Fruit fly (Drosophila melanogaster) whole organism, embryonic: Measurements from ENCODE around the gene endos.

Experiments used
- Aef1 ChIP-seq: fragments of 200-800 bp; sonication (Bioruptor generic); IDR thresholded peaks from 3 replicates; pipeline ENCODE4 v1.3.6; 2022; ENCODE audit warnings: missing biosample characterization, missing genetic modification characterization
- Atf6 ChIP-seq: fragments of 200-800 bp; sonication (Bioruptor generic); IDR thresholded peaks from 2 replicates; pipeline ENCODE4 v1.3.6; 2022; ENCODE audit warnings: missing biosample characterization, missing genetic modification characterization
- Awh ChIP-seq: fragments of 200-800 bp; sonication (Bioruptor generic); IDR thresholded peaks from 2 replicates; pipeline ENCODE4, ENCODE4 v1.3.6; 2022; ENCODE audit warnings: missing biosample characterization, missing genetic modification characterization
- B-H2 ChIP-seq: fragments of 200-800 bp; sonication (Bioruptor generic); optimal IDR thresholded peaks from 2 replicates; lab custom pipeline; 2018; ENCODE audit warnings: missing biosample characterization, mild to moderate bottlenecking, missing genetic modification characterization
- BtbVII ChIP-seq: fragments of 200-800 bp; sonication (Bioruptor generic); optimal IDR thresholded peaks from 3 replicates; lab custom pipeline; 2017; ENCODE audit warnings: missing biosample characterization, mild to moderate bottlenecking, missing genetic modification characterization
- CG10147 ChIP-seq: fragments of 200-800 bp; sonication (Bioruptor generic); optimal IDR thresholded peaks from 2 replicates; lab custom pipeline; 2019; ENCODE audit warnings: missing biosample characterization, mild to moderate bottlenecking, missing genetic modification characterization, moderate library complexity
- CG10366 ChIP-seq: fragments of 200-800 bp; sonication (Bioruptor generic); IDR thresholded peaks from 2 replicates; pipeline ENCODE4 v1.3.6; 2022; ENCODE audit warnings: missing biosample characterization, missing genetic modification characterization
- CG10979 ChIP-seq: fragments of 200-800 bp; sonication (Bioruptor generic); optimal IDR thresholded peaks from 2 replicates; lab custom pipeline; 2018; ENCODE audit warnings: missing biosample characterization, mild to moderate bottlenecking, missing genetic modification characterization, moderate library complexity
- CG13296 ChIP-seq: fragments of 200-800 bp; sonication (Bioruptor generic); optimal IDR thresholded peaks from 3 replicates; lab custom pipeline; 2018; ENCODE audit warnings: missing biosample characterization, mild to moderate bottlenecking, missing genetic modification characterization
- CG15269 ChIP-seq: fragments of 200-800 bp; sonication (Bioruptor generic); optimal IDR thresholded peaks from 2 replicates; lab custom pipeline; 2018; ENCODE audit warnings: missing biosample characterization, mild to moderate bottlenecking, missing genetic modification characterization, moderate library complexity
- CG15479 ChIP-seq: fragments of 200-800 bp; sonication (Bioruptor generic); optimal IDR thresholded peaks from 3 replicates; lab custom pipeline; 2019; ENCODE audit warnings: missing biosample characterization, mild to moderate bottlenecking, missing genetic modification characterization, moderate library complexity
- CG16779 ChIP-seq: fragments of 200-800 bp; sonication (Bioruptor generic); IDR thresholded peaks from 2 replicates; pipeline ENCODE4 v1.3.6; 2022; ENCODE audit warnings: missing biosample characterization, missing genetic modification characterization
- CG17385 ChIP-seq: fragments of 200-800 bp; sonication (Bioruptor generic); optimal IDR thresholded peaks from 3 replicates; lab custom pipeline; 2018; ENCODE audit warnings: missing biosample characterization, mild to moderate bottlenecking, missing genetic modification characterization
- CG2199 ChIP-seq: fragments of 200-800 bp; sonication (Bioruptor generic); IDR thresholded peaks from 3 replicates; pipeline ENCODE4 v1.3.6; 2022; ENCODE audit warnings: missing biosample characterization, missing genetic modification characterization
- CG3163 ChIP-seq: fragments of 200-800 bp; sonication (Bioruptor generic); optimal IDR thresholded peaks from 3 replicates; lab custom pipeline; 2016; ENCODE audit warnings: missing biosample characterization, missing genetic modification characterization
- CG33557 ChIP-seq: fragments of 200-800 bp; sonication (Bioruptor generic); optimal IDR thresholded peaks from 2 replicates; lab custom pipeline; 2019; ENCODE audit warnings: missing biosample characterization, mild to moderate bottlenecking, missing genetic modification characterization, moderate library complexity
- CG5245 ChIP-seq: fragments of 200-800 bp; sonication (Bioruptor generic); optimal IDR thresholded peaks from 3 replicates; lab custom pipeline; 2016; ENCODE audit warnings: missing biosample characterization, missing genetic modification characterization
- CG7357 ChIP-seq: fragments of 200-800 bp; sonication (Bioruptor generic); IDR thresholded peaks from 3 replicates; pipeline ENCODE4 v1.3.6; 2022; ENCODE audit warnings: missing biosample characterization, missing genetic modification characterization
- CG7556 ChIP-seq: fragments of 200-800 bp; sonication (Bioruptor generic); optimal IDR thresholded peaks from 2 replicates; lab custom pipeline; 2017; ENCODE audit warnings: missing biosample characterization, mild to moderate bottlenecking, missing genetic modification characterization
- CG7745 ChIP-seq: fragments of 200-800 bp; sonication (Bioruptor generic); optimal IDR thresholded peaks from 2 replicates; lab custom pipeline; 2018; ENCODE audit warnings: missing biosample characterization, mild to moderate bottlenecking, missing genetic modification characterization, moderate library complexity
- CG7786 ChIP-seq: fragments of 200-800 bp; sonication (Bioruptor generic); optimal IDR thresholded peaks from 2 replicates; lab custom pipeline; 2016; ENCODE audit warnings: missing biosample characterization, missing genetic modification characterization
- CrebB ChIP-seq: fragments of 200-800 bp; sonication (Bioruptor generic); optimal IDR thresholded peaks from 3 replicates; lab custom pipeline; 2018; ENCODE audit warnings: missing biosample characterization, mild to moderate bottlenecking, missing genetic modification characterization
- D19A ChIP-seq: fragments of 200-800 bp; optimal IDR thresholded peaks from 3 replicates; lab custom pipeline; 2019; ENCODE audit warnings: missing biosample characterization, mild to moderate bottlenecking, missing genetic modification characterization, moderate library complexity
- Dad ChIP-seq: fragments of 200-800 bp; sonication (Bioruptor generic); optimal IDR thresholded peaks from 3 replicates; lab custom pipeline; 2016; ENCODE audit warnings: missing biosample characterization, missing genetic modification characterization
- Dek ChIP-seq: fragments of 200-800 bp; sonication (Bioruptor generic); optimal IDR thresholded peaks from 3 replicates; lab custom pipeline; 2019; ENCODE audit warnings: missing biosample characterization, mild to moderate bottlenecking, missing genetic modification characterization, moderate library complexity
- Dip2 ChIP-seq: fragments of 200-800 bp; sonication (Bioruptor generic); IDR thresholded peaks from 2 replicates; pipeline ENCODE4 v1.3.6; 2022; ENCODE audit warnings: missing biosample characterization, missing genetic modification characterization
- Dp ChIP-seq: fragments of 200-800 bp; sonication (Bioruptor generic); optimal IDR thresholded peaks from 2 replicates; lab custom pipeline; 2018; ENCODE audit warnings: missing biosample characterization, mild to moderate bottlenecking, missing genetic modification characterization, moderate library complexity
- Eip74EF ChIP-seq, 2 experiments: fragments of 200-800 bp in 1 of 2; fragments of >200 bp in 1 of 2; sonication (Bioruptor generic) in 1 of 2; optimal IDR thresholded peaks; 2 replicates each; lab custom pipeline; 2017 to 2019; ENCODE audit warnings: missing biosample characterization in 2 of 2, missing genetic modification characterization in 2 of 2, mild to moderate bottlenecking in 1 of 2, moderate library complexity in 1 of 2
- Fer3 ChIP-seq: fragments of 200-800 bp; sonication (Bioruptor generic); optimal IDR thresholded peaks from 2 replicates; lab custom pipeline; 2018; ENCODE audit warnings: missing biosample characterization, mild to moderate bottlenecking, missing genetic modification characterization, moderate library complexity
- Gsc ChIP-seq: fragments of 200-800 bp; sonication (Bioruptor generic); IDR thresholded peaks from 2 replicates; pipeline ENCODE4 v1.3.6; 2022; ENCODE audit warnings: missing biosample characterization, missing genetic modification characterization
- HHEX ChIP-seq: fragments of 200-800 bp; sonication (Bioruptor generic); optimal IDR thresholded peaks from 3 replicates; lab custom pipeline; 2017; ENCODE audit warnings: missing biosample characterization, mild to moderate bottlenecking, missing genetic modification characterization, missing genetic modification reagents
- NC2β ChIP-seq: fragments of 200-800 bp; sonication (Bioruptor generic); optimal IDR thresholded peaks from 2 replicates; lab custom pipeline; 2016; ENCODE audit warnings: missing biosample characterization, missing genetic modification characterization
- Oli ChIP-seq: fragments of 200-800 bp; sonication (Bioruptor generic); optimal IDR thresholded peaks from 2 replicates; lab custom pipeline; 2018; ENCODE audit warnings: missing biosample characterization, mild to moderate bottlenecking, missing genetic modification characterization, moderate library complexity
- Poxn ChIP-seq: fragments of 200-800 bp; sonication (Bioruptor generic); IDR thresholded peaks from 2 replicates; pipeline ENCODE4 v1.3.6; 2022; ENCODE audit warnings: missing biosample characterization, missing genetic modification characterization
- btn ChIP-seq: fragments of 200-800 bp; sonication (Bioruptor generic); optimal IDR thresholded peaks from 2 replicates; lab custom pipeline; 2016; ENCODE audit warnings: missing biosample characterization, missing genetic modification characterization
- corto ChIP-seq: fragments of 200-800 bp; sonication (Bioruptor generic); optimal IDR thresholded peaks from 2 replicates; lab custom pipeline; 2016; ENCODE audit warnings: missing biosample characterization, mild to moderate bottlenecking, missing genetic modification characterization, moderate library complexity
- fru ChIP-seq: fragments of >200 bp; optimal IDR thresholded peaks from 2 replicates; lab custom pipeline; 2017
- gro ChIP-seq: fragments of 200-800 bp; sonication (Bioruptor generic); optimal IDR thresholded peaks from 2 replicates; lab custom pipeline; 2016; ENCODE audit warnings: missing biosample characterization, missing genetic modification characterization
- hkb ChIP-seq, 2 experiments: fragments of 200-800 bp in 1 of 2; fragments of >200 bp in 1 of 2; sonication (Bioruptor generic) in 1 of 2; IDR thresholded peaks in 1 of 2; optimal IDR thresholded peaks in 1 of 2; 2 replicates each; pipeline versions ENCODE4 v1.3.6 to Lab custom; 2017 to 2022; ENCODE audit warnings: missing biosample characterization in 1 of 2, missing genetic modification characterization in 1 of 2
- inv ChIP-seq: fragments of 200-800 bp; sonication (Bioruptor generic); IDR thresholded peaks from 2 replicates; pipeline ENCODE4 v1.3.6; 2022; ENCODE audit warnings: missing biosample characterization, missing genetic modification characterization; ENCODE audit not compliant: partially characterized antibody
- jing ChIP-seq: fragments of 200-800 bp; sonication (Bioruptor generic); optimal IDR thresholded peaks from 2 replicates; lab custom pipeline; 2018; ENCODE audit warnings: missing biosample characterization, mild to moderate bottlenecking, missing genetic modification characterization
- jumu ChIP-seq: fragments of 200-800 bp; sonication (Bioruptor generic); optimal IDR thresholded peaks from 3 replicates; lab custom pipeline; 2016; ENCODE audit warnings: missing biosample characterization, missing genetic modification characterization
- kni ChIP-seq: fragments of 200-800 bp; sonication (Bioruptor generic); optimal IDR thresholded peaks from 3 replicates; lab custom pipeline; 2017; ENCODE audit warnings: mild to moderate bottlenecking, missing biosample characterization, missing genetic modification reagents, missing genetic modification characterization
- odd ChIP-seq: fragments of 200-800 bp; sonication (Bioruptor generic); optimal IDR thresholded peaks from 2 replicates; lab custom pipeline; 2017; ENCODE audit warnings: missing biosample characterization, mild to moderate bottlenecking, missing genetic modification characterization
- pb ChIP-seq: fragments of 200-800 bp; sonication (Bioruptor generic); optimal IDR thresholded peaks from 3 replicates; lab custom pipeline; 2016; ENCODE audit warnings: missing biosample characterization, missing genetic modification characterization
- psq ChIP-seq: fragments of 200-800 bp; sonication (Bioruptor generic); optimal IDR thresholded peaks from 2 replicates; lab custom pipeline; 2017; ENCODE audit warnings: missing biosample characterization, missing genetic modification characterization
- pzg ChIP-seq: fragments of 200-800 bp; sonication (Bioruptor generic); optimal IDR thresholded peaks from 3 replicates; lab custom pipeline; 2018; ENCODE audit warnings: missing biosample characterization, mild to moderate bottlenecking, missing genetic modification characterization, moderate library complexity
- rib ChIP-seq: fragments of 200-800 bp; sonication (Bioruptor generic); IDR thresholded peaks from 2 replicates; pipeline ENCODE4 v1.3.6; 2022; ENCODE audit warnings: missing biosample characterization, missing genetic modification characterization
- sim ChIP-seq: fragments of 200-800 bp; sonication (Bioruptor generic); IDR thresholded peaks from 2 replicates; pipeline ENCODE4 v1.3.6; 2022; ENCODE audit warnings: missing biosample characterization, missing genetic modification characterization
- tll ChIP-seq, 2 experiments: fragments of 200-800 bp in 1 of 2; fragments of >200 bp in 1 of 2; sonication (Bioruptor generic) in 1 of 2; optimal IDR thresholded peaks; 2 replicates each; lab custom pipeline; 2017 to 2019; ENCODE audit warnings: missing biosample characterization in 2 of 2, missing genetic modification characterization in 2 of 2, mild to moderate bottlenecking in 1 of 2, moderate library complexity in 1 of 2

endos gene

DNA sequence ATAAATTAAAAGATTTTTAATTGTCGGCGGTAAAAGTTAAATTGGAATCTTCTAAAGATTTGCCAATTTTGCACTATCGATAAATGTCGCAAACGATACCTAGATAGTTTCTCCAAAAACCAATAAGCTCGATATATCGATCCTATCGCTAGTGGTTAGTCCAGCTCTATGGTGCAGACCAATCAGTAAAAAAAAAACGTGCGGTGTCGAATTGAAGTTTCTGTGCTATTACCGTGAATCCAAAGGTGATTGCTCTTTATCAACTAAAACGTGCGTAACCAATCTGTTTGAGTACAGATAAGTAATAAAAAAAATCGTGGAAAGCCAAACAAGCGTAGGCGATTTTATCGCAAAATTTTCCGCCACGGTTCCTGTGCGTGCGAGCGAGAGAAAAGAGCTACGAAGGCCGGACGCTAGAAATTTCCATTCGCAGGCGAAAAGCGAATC lies 5.4 kb upstream of the endos start, which contains the start of gene Hsp110 (continued):
- TF ChIP-seq CG7556 (GFP tag; lab: Kevin White, UChicago) (no peak), pzg (GFP tag; lab: Kevin White, UChicago) (peak; percentile 92), CG7786 (GFP tag; lab: Kevin White, UChicago) (no peak), Gsc (no peak), CG10979 (peak; percentile 25), jing (no peak), rib (GFP tag; lab: Robert Waterston, UW) (peak; percentile 81), NC2β (peak; percentile 7), inv (GFP tag; lab: Robert Waterston, UW) (peak; percentile 99), CG7745 (tag; lab: Kevin White, UChicago) (no peak), CG15269 (tag; lab: Kevin White, UChicago) (no peak), B-H2 (GFP tag; lab: Kevin White, UChicago) (peak; percentile 45), CG3163 (GFP tag; lab: Kevin White, UChicago) (no peak), BtbVII (GFP tag; lab: Kevin White, UChicago) (peak; percentile 22), Eip74EF (GFP tag; optimal IDR thresholded peaks at IDR 0.05; lab: Kevin White, UChicago) (peak in 1 of 2 experiments; percentile 17), gro (GFP tag; lab: Kevin White, UChicago) (peak; percentile 58), Awh (GFP tag; lab: Robert Waterston, UW) (no peak), jumu (GFP tag; lab: Kevin White, UChicago) (peak; percentile 7), Atf6 (GFP tag; lab: Robert Waterston, UW) (peak; percentile 19; the same call in 1 of the 2 replicates), CG13296 (GFP tag; lab: Kevin White, UChicago) (peak; percentile 54), CrebB (tag; lab: Kevin White, UChicago) (peak; percentile 23), CG17385 (GFP tag; lab: Kevin White, UChicago) (no peak), Poxn (no peak), sim (GFP tag; lab: Robert Waterston, UW) (no peak), CG2199 (GFP tag; lab: Robert Waterston, UW) (0 out of 3 replicates have a peak, but pooled peaks have one; percentile 51), CG15479 (no peak), pb (GFP tag; lab: Kevin White, UChicago) (no peak), Dek (peak; percentile 37), psq (GFP tag; lab: Kevin White, UChicago) (no peak), Dp (GFP tag; lab: Kevin White, UChicago) (peak; percentile 92), tll (GFP tag; optimal IDR thresholded peaks at IDR 0.05; lab: Kevin White, UChicago) (no peak), Fer3 (tag; lab: Kevin White, UChicago) (peak; percentile 10), corto (GFP tag; lab: Kevin White, UChicago) (peak; percentile 23), kni (GFP tag; lab: Kevin White, UChicago) (no peak), Aef1 (no peak), HHEX (GFP tag; lab: Kevin White, UChicago) (no peak), btn (GFP tag; lab: Kevin White, UChicago) (no peak), D19A (tag; lab: Kevin White, UChicago) (no peak), hkb (optimal IDR thresholded peaks at IDR 0.05; lab: Kevin White, UChicago) (no peak), hkb (GFP tag; IDR thresholded peaks at IDR 0.05; lab: Robert Waterston, UW) (peak; percentile 19; the same call in 1 of the 2 replicates), CG33557 (GFP tag; lab: Kevin White, UChicago) (no peak), CG10366 (GFP tag; lab: Robert Waterston, UW) (no peak), Oli (no peak), Dad (peak; percentile 8), CG5245 (GFP tag; lab: Kevin White, UChicago) (no peak), CG16779 (GFP tag; lab: Robert Waterston, UW) (no peak), Dip2 (no peak), CG7357 (no peak), CG10147 (GFP tag; lab: Kevin White, UChicago) (no peak), fru (lab: Kevin White, UChicago) (no peak), odd (no peak)
